Fruit fly (Drosophila melanogaster) whole organism, embryonic: Measurements from ENCODE around the gene CG2898.

Experiments
- Aef1 ChIP-seq: fragments of 200-800 bp; sonication (Bioruptor generic); IDR thresholded peaks from 3 replicates; pipeline ENCODE4 v1.3.6; 2022; ENCODE audit warnings: missing biosample characterization, missing genetic modification characterization
- Antp ChIP-seq: fragments of 200-800 bp; sonication (Bioruptor generic); optimal IDR thresholded peaks from 3 replicates; lab custom pipeline; 2016; ENCODE audit warnings: missing biosample characterization, missing genetic modification characterization
- BtbVII ChIP-seq: fragments of 200-800 bp; sonication (Bioruptor generic); optimal IDR thresholded peaks from 3 replicates; lab custom pipeline; 2017; ENCODE audit warnings: missing biosample characterization, mild to moderate bottlenecking, missing genetic modification characterization
- C15 ChIP-seq: fragments of 200-800 bp; sonication (Bioruptor generic); IDR thresholded peaks from 3 replicates; pipeline ENCODE4 v1.3.6; 2022; ENCODE audit warnings: missing biosample characterization, missing genetic modification characterization
- CG10209 ChIP-seq: fragments of 200-800 bp; sonication (Bioruptor generic); optimal IDR thresholded peaks from 3 replicates; lab custom pipeline; 2017; ENCODE audit warnings: missing biosample characterization, mild to moderate bottlenecking, missing genetic modification characterization, missing genetic modification reagents
- CG10274 ChIP-seq: fragments of 200-800 bp; sonication (Bioruptor generic); optimal IDR thresholded peaks from 3 replicates; lab custom pipeline; 2017; ENCODE audit warnings: missing biosample characterization, mild to moderate bottlenecking, missing genetic modification characterization
- CG10366 ChIP-seq: fragments of 200-800 bp; sonication (Bioruptor generic); IDR thresholded peaks from 2 replicates; pipeline ENCODE4 v1.3.6; 2022; ENCODE audit warnings: missing biosample characterization, missing genetic modification characterization
- CG11504 ChIP-seq: fragments of 200-800 bp; sonication (Bioruptor generic); optimal IDR thresholded peaks from 3 replicates; lab custom pipeline; 2019; ENCODE audit warnings: missing biosample characterization, mild to moderate bottlenecking, missing genetic modification characterization, moderate library complexity
- CG12391 ChIP-seq: fragments of 200-800 bp; sonication (Bioruptor generic); optimal IDR thresholded peaks from 3 replicates; lab custom pipeline; 2018; ENCODE audit warnings: missing biosample characterization, mild to moderate bottlenecking, missing genetic modification characterization, moderate library complexity
- CG12659 ChIP-seq: fragments of 200-800 bp; sonication (Bioruptor generic); optimal IDR thresholded peaks from 3 replicates; lab custom pipeline; 2017; ENCODE audit warnings: mild to moderate bottlenecking, missing biosample characterization, missing genetic modification reagents, missing genetic modification characterization
- CG13624 ChIP-seq: fragments of 200-800 bp; sonication (Bioruptor generic); optimal IDR thresholded peaks from 2 replicates; lab custom pipeline; 2016; ENCODE audit warnings: missing biosample characterization, missing genetic modification characterization
- CG13775 ChIP-seq: fragments of 200-800 bp; sonication (Bioruptor generic); optimal IDR thresholded peaks from 3 replicates; lab custom pipeline; 2017; ENCODE audit warnings: missing biosample characterization, mild to moderate bottlenecking, missing genetic modification characterization
- CG13894 ChIP-seq: fragments of 200-800 bp; sonication (Bioruptor generic); optimal IDR thresholded peaks from 3 replicates; lab custom pipeline; 2018; ENCODE audit warnings: missing biosample characterization, mild to moderate bottlenecking, missing genetic modification characterization, moderate library complexity
- CG1792 ChIP-seq: fragments of 200-800 bp; sonication (Bioruptor generic); optimal IDR thresholded peaks from 2 replicates; lab custom pipeline; 2016; ENCODE audit warnings: missing biosample characterization, missing genetic modification characterization
- CG1832 ChIP-seq: fragments of 200-800 bp; sonication (Bioruptor generic); optimal IDR thresholded peaks from 2 replicates; lab custom pipeline; 2017; ENCODE audit warnings: missing biosample characterization, mild to moderate bottlenecking, missing genetic modification characterization, inconsistent platforms
- CG31365 ChIP-seq: fragments of 200-800 bp; sonication (Bioruptor generic); optimal IDR thresholded peaks from 2 replicates; lab custom pipeline; 2018; ENCODE audit warnings: missing biosample characterization, mild to moderate bottlenecking, missing genetic modification characterization
- CG3281 ChIP-seq: fragments of 200-800 bp; sonication (Bioruptor generic); optimal IDR thresholded peaks from 3 replicates; lab custom pipeline; 2017; ENCODE audit warnings: missing biosample characterization, mild to moderate bottlenecking, missing genetic modification characterization
- CG7556 ChIP-seq: fragments of 200-800 bp; sonication (Bioruptor generic); optimal IDR thresholded peaks from 2 replicates; lab custom pipeline; 2017; ENCODE audit warnings: missing biosample characterization, mild to moderate bottlenecking, missing genetic modification characterization
- CG9609 ChIP-seq: fragments of 200-800 bp; sonication (Bioruptor generic); optimal IDR thresholded peaks from 3 replicates; lab custom pipeline; 2016; ENCODE audit warnings: missing biosample characterization, missing genetic modification characterization
- D ChIP-seq, 2 experiments: fragments of 200-800 bp in 1 of 2; fragments of >200 bp in 1 of 2; sonication (Bioruptor generic) in 1 of 2; optimal IDR thresholded peaks; 2 replicates in 1 of 2; 3 replicates in 1 of 2; lab custom pipeline; 2017; ENCODE audit warnings: mild to moderate bottlenecking in 1 of 2, missing biosample characterization in 1 of 2, missing genetic modification characterization in 1 of 2, missing genetic modification reagents in 1 of 2
- Dip3 ChIP-seq: fragments of 200-800 bp; sonication (Bioruptor generic); optimal IDR thresholded peaks from 3 replicates; lab custom pipeline; 2016; ENCODE audit warnings: missing biosample characterization, missing genetic modification characterization
- Dll ChIP-seq: fragments of 200-800 bp; sonication (Bioruptor generic); IDR thresholded peaks from 4 replicates; pipeline ENCODE4 v1.3.6; 2022; ENCODE audit warnings: missing biosample characterization, missing genetic modification characterization; ENCODE audit not compliant: partially characterized antibody
- HLH54F ChIP-seq: fragments of 200-800 bp; sonication (Bioruptor generic); optimal IDR thresholded peaks from 3 replicates; lab custom pipeline; 2016; ENCODE audit warnings: missing biosample characterization, missing genetic modification characterization
- Hmx ChIP-seq: fragments of 200-800 bp; sonication (Bioruptor generic); optimal IDR thresholded peaks from 2 replicates; lab custom pipeline; 2016; ENCODE audit warnings: missing biosample characterization, missing genetic modification characterization
- Hsf ChIP-seq: fragments of 200-800 bp; sonication (Bioruptor generic); optimal IDR thresholded peaks from 3 replicates; lab custom pipeline; 2016; ENCODE audit warnings: missing biosample characterization, missing genetic modification characterization
- Mrtf ChIP-seq: fragments of 200-800 bp; sonication (Bioruptor generic); IDR thresholded peaks from 3 replicates; pipeline ENCODE4 v1.3.6; 2022; ENCODE audit warnings: missing biosample characterization, missing genetic modification characterization
- Myb ChIP-seq: fragments of 200-800 bp; sonication (Bioruptor generic); optimal IDR thresholded peaks from 2 replicates; lab custom pipeline; 2016; ENCODE audit warnings: missing biosample characterization, missing genetic modification characterization
- Oaz ChIP-seq: fragments of 200-800 bp; sonication (Bioruptor generic); IDR thresholded peaks from 2 replicates; pipeline ENCODE4 v1.3.6; 2022; ENCODE audit warnings: missing biosample characterization, missing genetic modification characterization
- Pdp1 ChIP-seq, 2 experiments: fragments of 200-800 bp; sonication (Bioruptor generic); optimal IDR thresholded peaks; 3 replicates each; lab custom pipeline; 2016; ENCODE audit warnings: missing biosample characterization in 2 of 2, missing genetic modification characterization in 2 of 2, mild to moderate bottlenecking in 1 of 2, moderate library complexity in 1 of 2
- Ptx1 ChIP-seq: fragments of 200-800 bp; sonication (Bioruptor generic); IDR thresholded peaks from 2 replicates; pipeline ENCODE4 v1.3.6; 2022; ENCODE audit warnings: missing biosample characterization, missing genetic modification characterization
- Rfx ChIP-seq: fragments of 200-800 bp; sonication (Bioruptor generic); IDR thresholded peaks from 2 replicates; pipeline ENCODE4 v1.3.6; 2022; ENCODE audit warnings: missing biosample characterization, missing genetic modification characterization
- Sox102F ChIP-seq: fragments of 200-800 bp; sonication (Bioruptor generic); optimal IDR thresholded peaks from 2 replicates; lab custom pipeline; 2018; ENCODE audit warnings: missing biosample characterization, mild to moderate bottlenecking, missing genetic modification characterization, moderate library complexity
- Trl ChIP-seq, 3 experiments: fragments of >200 bp in 2 of 3; fragments of 200-800 bp in 1 of 3; sonication (Bioruptor generic) in 1 of 3; optimal IDR thresholded peaks; 2 replicates in 1 of 3; 3 replicates in 2 of 3; lab custom pipeline; 2016 to 2017; ENCODE audit warnings: missing biosample characterization in 1 of 3, missing genetic modification characterization in 1 of 3
- cad ChIP-seq: fragments of >200 bp; optimal IDR thresholded peaks from 2 replicates; lab custom pipeline; 2017; ENCODE audit warnings: missing biosample characterization, missing genetic modification characterization
- cwo ChIP-seq: fragments of 200-800 bp; sonication (Bioruptor generic); optimal IDR thresholded peaks from 3 replicates; lab custom pipeline; 2017; ENCODE audit warnings: missing biosample characterization, missing genetic modification characterization, mild to moderate bottlenecking, moderate library complexity, missing genetic modification reagents
- en ChIP-seq: fragments of 200-800 bp; sonication (Bioruptor generic); optimal IDR thresholded peaks from 2 replicates; lab custom pipeline; 2016; ENCODE audit warnings: missing biosample characterization, missing genetic modification characterization
- grau ChIP-seq: fragments of 200-800 bp; optimal IDR thresholded peaks from 3 replicates; lab custom pipeline; 2019; ENCODE audit warnings: missing biosample characterization, mild to moderate bottlenecking, missing genetic modification characterization, moderate library complexity
- jigr1 ChIP-seq: fragments of 200-800 bp; sonication (Bioruptor generic); IDR thresholded peaks from 3 replicates; pipeline ENCODE4 v1.3.6; 2022; ENCODE audit warnings: missing biosample characterization, missing genetic modification characterization
- jing ChIP-seq: fragments of 200-800 bp; sonication (Bioruptor generic); optimal IDR thresholded peaks from 2 replicates; lab custom pipeline; 2018; ENCODE audit warnings: missing biosample characterization, mild to moderate bottlenecking, missing genetic modification characterization
- mirr ChIP-seq: fragments of 200-800 bp; sonication (Bioruptor generic); optimal IDR thresholded peaks from 3 replicates; lab custom pipeline; 2018; ENCODE audit warnings: missing biosample characterization, mild to moderate bottlenecking, missing genetic modification characterization
- pnt ChIP-seq: fragments of 200-800 bp; sonication (Bioruptor generic); optimal IDR thresholded peaks from 3 replicates; lab custom pipeline; 2016; ENCODE audit warnings: missing biosample characterization, missing genetic modification characterization
- repo ChIP-seq: fragments of 200-800 bp; sonication (Bioruptor generic); optimal IDR thresholded peaks from 2 replicates; lab custom pipeline; 2016; ENCODE audit warnings: missing biosample characterization, missing genetic modification characterization
- row ChIP-seq: fragments of 200-800 bp; sonication (Bioruptor generic); IDR thresholded peaks from 3 replicates; pipeline ENCODE4 v1.3.6; 2022; ENCODE audit warnings: missing biosample characterization, missing genetic modification characterization
- slbo ChIP-seq: fragments of 200-800 bp; sonication (Bioruptor generic); IDR thresholded peaks from 2 replicates; pipeline ENCODE4 v1.3.6; 2022; ENCODE audit warnings: missing biosample characterization, missing genetic modification characterization
- sr ChIP-seq: fragments of 200-800 bp; sonication (Bioruptor generic); IDR thresholded peaks from 3 replicates; pipeline ENCODE4 v1.3.6; 2022; ENCODE audit warnings: missing biosample characterization, missing genetic modification characterization
- toy ChIP-seq: fragments of 200-800 bp; sonication (Bioruptor generic); IDR thresholded peaks from 2 replicates; pipeline ENCODE4 v1.3.6; 2022; ENCODE audit warnings: missing biosample characterization, missing genetic modification characterization
- ttk ChIP-seq: fragments of 200-800 bp; sonication (Bioruptor generic); IDR thresholded peaks from 2 replicates; pipeline ENCODE4 v2.1.2; 2022; ENCODE audit warnings: missing biosample characterization, missing genetic modification characterization
- unpg ChIP-seq: fragments of 200-800 bp; sonication (Bioruptor generic); optimal IDR thresholded peaks from 3 replicates; lab custom pipeline; 2018; ENCODE audit warnings: missing biosample characterization, mild to moderate bottlenecking, missing genetic modification characterization, moderate library complexity
- zfh2 ChIP-seq: fragments of 200-800 bp; sonication (Bioruptor generic); optimal IDR thresholded peaks from 2 replicates; lab custom pipeline; 2016; ENCODE audit warnings: missing biosample characterization, missing genetic modification characterization

The CG2898 gene

DNA sequence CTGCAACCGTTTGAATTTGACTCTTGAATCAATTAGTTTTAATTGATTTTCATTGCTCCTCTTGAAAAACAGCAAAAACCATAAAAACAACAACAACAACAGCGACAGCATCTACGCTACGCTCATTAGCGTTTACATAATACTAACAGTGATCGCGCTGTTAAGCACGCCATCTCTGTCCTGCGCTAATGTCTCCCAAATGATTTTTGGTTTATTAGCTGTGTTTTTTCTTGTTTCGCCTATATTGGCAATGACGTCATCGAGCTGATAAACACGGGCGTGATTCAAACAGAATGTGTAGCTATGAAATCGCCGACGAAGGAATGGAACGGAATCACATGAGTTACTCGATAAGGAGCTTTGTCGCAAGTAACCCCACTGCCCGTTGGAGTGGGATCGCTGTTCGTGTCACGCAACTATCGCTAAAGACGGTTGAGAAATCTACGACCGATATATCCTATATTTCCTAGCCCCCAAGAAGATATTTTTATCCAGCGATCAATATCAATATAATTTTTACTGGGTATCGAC is 11.7 kb downstream of the CG2898 start (continued):
- TF ChIP-seq en (GFP tag; lab: Kevin White, UChicago) (no peak), slbo (peak; percentile 40; the same call in 1 of the 2 replicates), Mrtf (GFP tag; lab: Robert Waterston, UW) (no peak), jing (GFP tag; lab: Kevin White, UChicago) (no peak), Rfx (GFP tag; lab: Robert Waterston, UW) (no peak), CG12391 (no peak), CG1832 (no peak), toy (GFP tag; lab: Robert Waterston, UW) (no peak), CG10274 (GFP tag; lab: Kevin White, UChicago) (no peak), CG13894 (tag; lab: Kevin White, UChicago) (no peak), cwo (peak; percentile 10), D (optimal IDR thresholded peaks at IDR 0.05; lab: Kevin White, UChicago) (no peak), D (GFP tag; optimal IDR thresholded peaks at IDR 0.05; lab: Kevin White, UChicago) (no peak), grau (tag; lab: Kevin White, UChicago) (peak; percentile 25), BtbVII (GFP tag; lab: Kevin White, UChicago) (peak; percentile 6), Antp (GFP tag; lab: Kevin White, UChicago) (no peak), CG13624 (peak; percentile 4), row (GFP tag; lab: Robert Waterston, UW) (peak; percentile 45), Pdp1 (GFP tag; optimal IDR thresholded peaks at IDR 0.05; lab: Kevin White, UChicago) (peak in 1 of 2 experiments; percentile 51), Dll (GFP tag; lab: Robert Waterston, UW) (peak; percentile 44; the same call in 1 of the 4 replicates), Oaz (GFP tag; lab: Robert Waterston, UW) (no peak), mirr (GFP tag; lab: Kevin White, UChicago) (peak; percentile 28), CG1792 (GFP tag; lab: Kevin White, UChicago) (no peak), CG10366 (GFP tag; lab: Robert Waterston, UW) (no peak), CG3281 (GFP tag; lab: Kevin White, UChicago) (no peak)
- TF ChIP-seq, all 482 proteins: peak for 27

DNA sequence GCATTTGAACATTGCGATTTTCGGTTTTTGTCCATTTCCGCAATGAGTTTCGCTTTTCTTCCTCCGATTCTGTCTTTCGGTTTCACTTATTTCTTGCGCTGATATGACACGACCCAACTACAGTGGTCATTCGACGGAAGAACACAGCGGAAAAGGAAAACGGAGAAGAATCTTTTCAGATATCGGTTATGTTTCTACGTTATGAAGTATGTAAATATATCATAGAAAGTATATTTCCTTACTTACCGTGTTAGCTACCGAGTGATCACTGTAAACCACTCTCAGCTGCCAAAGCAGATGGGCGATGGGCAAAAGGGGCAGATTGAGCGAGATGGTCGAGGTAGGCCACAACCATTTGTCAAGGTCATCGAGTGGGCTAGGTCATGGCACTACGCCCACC is 12.5 kb downstream of the CG2898 start:
- peak; percentile 34 for TF ChIP-seq pnt
- peak; percentile 29 for TF ChIP-seq CG12659 (GFP tag; lab: Kevin White, UChicago)
- TF ChIP-seq cad (GFP tag; lab: Kevin White, UChicago): no peak
- peak; percentile 49 for TF ChIP-seq CG11504
- peak; percentile 6 for TF ChIP-seq CG7556
- peak; percentile 38 for TF ChIP-seq unpg (GFP tag; lab: Kevin White, UChicago)
- TF ChIP-seq Antp (GFP tag; lab: Kevin White, UChicago): peak; percentile 42
- TF ChIP-seq Sox102F: peak; percentile 33
- 0 out of 3 replicates have a peak, but pooled peaks have one; percentile 41 for TF ChIP-seq C15
- peak; percentile 21 for TF ChIP-seq CG9609 (GFP tag; lab: Kevin White, UChicago)
- peak; percentile 14 for TF ChIP-seq Myb (GFP tag; lab: Kevin White, UChicago)
- peak; percentile 54; the same call in 1 of the 2 replicates for TF ChIP-seq ttk (GFP tag; lab: Robert Waterston, UW)
- no peak for TF ChIP-seq jigr1 (GFP tag; lab: Robert Waterston, UW)
- TF ChIP-seq Dip3 (GFP tag; lab: Kevin White, UChicago): peak; percentile 56
- peak; percentile 49; the same call in 1 of the 3 replicates for TF ChIP-seq sr
- peak; percentile 49 for TF ChIP-seq zfh2 (GFP tag; lab: Kevin White, UChicago)
- peak; percentile 54 for TF ChIP-seq Ptx1 (GFP tag; lab: Robert Waterston, UW)
- TF ChIP-seq CG10209 (GFP tag; lab: Kevin White, UChicago): peak; percentile 6
- TF ChIP-seq Hsf (GFP tag; lab: Kevin White, UChicago): peak; percentile 45
- TF ChIP-seq HLH54F (GFP tag; lab: Kevin White, UChicago): peak; percentile 30
- TF ChIP-seq CG13775 (GFP tag; lab: Kevin White, UChicago): peak; percentile 15
- peak; percentile 34; the same call in 1 of the 3 replicates for TF ChIP-seq Aef1 (GFP tag; lab: Robert Waterston, UW)
- peak; percentile 10 for TF ChIP-seq CG31365 (tag; lab: Kevin White, UChicago)
- TF ChIP-seq Hmx (GFP tag; lab: Kevin White, UChicago): no peak
- TF ChIP-seq Trl (optimal IDR thresholded peaks at IDR 0.05; lab: Kevin White, UChicago): no peak
- peak; percentile 12 for TF ChIP-seq Trl (GFP tag; optimal IDR thresholded peaks at IDR 0.05; lab: Kevin White, UChicago)
- TF ChIP-seq repo (GFP tag; lab: Kevin White, UChicago): peak; percentile 30
